Comparison of ENCODE assay signal across 1 fruit fly cellular context in genomic region chr3R:14031531-14032414, dm6.
TF ChIP-seq lines count a peak whose summit lies in the region.

rdx (minus strand) TSS chr3R:14032057.
CG3061 (plus strand) TSS chr3R:14032371.

TF ChIP-seq in whole organism, embryonic, 481 proteins besides CTCF, POLR2A, EP300 and RAD21 (continued from another document and continues in another):
- TF ChIP-seq oc (tag; optimal IDR thresholded peaks at IDR 0.05; lab: Kevin White, UChicago) (peak; percentile 1), CG14014 (GFP tag; IDR thresholded peaks at IDR 0.05; lab: Robert Waterston, UW) (peak; percentile 51; the same call in 1 of the 2 replicates), Fer1 (GFP tag; optimal IDR thresholded peaks at IDR 0.05; lab: Kevin White, UChicago) (peak; percentile 31), lab (GFP tag; optimal IDR thresholded peaks at IDR 0.05; lab: Kevin White, UChicago) (peak; percentile 48), CG12299 (tag; optimal IDR thresholded peaks at IDR 0.05; lab: Kevin White, UChicago) (peak; percentile 5), zen (tag; optimal IDR thresholded peaks at IDR 0.05; lab: Kevin White, UChicago) (peak; percentile 57), CG4282 (GFP tag; optimal IDR thresholded peaks at IDR 0.05; lab: Kevin White, UChicago) (no peak), knrl (GFP tag; IDR thresholded peaks at IDR 0.05; lab: Robert Waterston, UW; ENCODE audit: partially characterized antibody) (0 out of 3 replicates have a peak, but pooled peaks have one; percentile 22), sug (tag; optimal IDR thresholded peaks at IDR 0.05; lab: Kevin White, UChicago) (peak; percentile 81), sim (GFP tag; IDR thresholded peaks at IDR 0.05; lab: Robert Waterston, UW) (0 out of 2 replicates have a peak, but pooled peaks have one; percentile 8), Ssrp (tag; optimal IDR thresholded peaks at IDR 0.05; lab: Kevin White, UChicago) (peak; percentile 74), caup (GFP tag; optimal IDR thresholded peaks at IDR 0.05; lab: Kevin White, UChicago; ENCODE audit: severe bottlenecking) (peak; percentile 55), CG30020 (tag; optimal IDR thresholded peaks at IDR 0.05; lab: Kevin White, UChicago) (peak; percentile 79), CG8290 (GFP tag; optimal IDR thresholded peaks at IDR 0.05; lab: Kevin White, UChicago) (no peak), CG8290 (tag; optimal IDR thresholded peaks at IDR 0.05; lab: Kevin White, UChicago) (peak in 1 of 2 experiments; percentile 22), CG10431 (GFP tag; optimal IDR thresholded peaks at IDR 0.05; lab: Kevin White, UChicago) (peak; percentile 7), tio (GFP tag; optimal IDR thresholded peaks at IDR 0.05; lab: Kevin White, UChicago) (no peak), phol (tag; optimal IDR thresholded peaks at IDR 0.05; lab: Kevin White, UChicago) (peak; percentile 74), CG13296 (GFP tag; optimal IDR thresholded peaks at IDR 0.05; lab: Kevin White, UChicago) (peak; percentile 51), CG6654 (GFP tag; optimal IDR thresholded peaks at IDR 0.05; lab: Kevin White, UChicago) (peak; percentile 13), CoRest (tag; optimal IDR thresholded peaks at IDR 0.05; lab: Kevin White, UChicago) (peak; percentile 86), CG4820 (GFP tag; optimal IDR thresholded peaks at IDR 0.05; lab: Kevin White, UChicago) (peak; percentile 26), CG11504 (tag; optimal IDR thresholded peaks at IDR 0.05; lab: Kevin White, UChicago) (peak; percentile 74), Hey (tag; optimal IDR thresholded peaks at IDR 0.05; lab: Kevin White, UChicago) (no peak), gsb-n (tag; optimal IDR thresholded peaks at IDR 0.05; lab: Kevin White, UChicago) (peak; percentile 71), CG33557 (GFP tag; optimal IDR thresholded peaks at IDR 0.05; lab: Kevin White, UChicago) (peak; percentile 59), BEAF-32 (GFP tag; optimal IDR thresholded peaks at IDR 0.05; lab: Kevin White, UChicago) (peak; percentile 47), CG10267 (tag; optimal IDR thresholded peaks at IDR 0.05; lab: Kevin White, UChicago) (peak; percentile 66), CG11723 (GFP tag; optimal IDR thresholded peaks at IDR 0.05; lab: Kevin White, UChicago) (peak; percentile 23), CG10979 (tag; optimal IDR thresholded peaks at IDR 0.05; lab: Kevin White, UChicago) (peak; percentile 36), CG11398 (GFP tag; optimal IDR thresholded peaks at IDR 0.05; lab: Kevin White, UChicago) (no peak), ewg (GFP tag; optimal IDR thresholded peaks at IDR 0.05; lab: Kevin White, UChicago) (peak; percentile 50), Dbx (GFP tag; IDR thresholded peaks at IDR 0.05; lab: Robert Waterston, UW) (0 out of 3 replicates have a peak, but pooled peaks have one; percentile 30), CG7372 (GFP tag; IDR thresholded peaks at IDR 0.05; lab: Robert Waterston, UW) (peak; percentile 45; the same call in 1 of the 2 replicates), CG2712 (tag; optimal IDR thresholded peaks at IDR 0.05; lab: Kevin White, UChicago) (peak; percentile 74), pfk (GFP tag; optimal IDR thresholded peaks at IDR 0.05; lab: Kevin White, UChicago) (no peak), CG8944 (GFP tag; optimal IDR thresholded peaks at IDR 0.05; lab: Kevin White, UChicago) (peak; percentile 15), CG1233 (GFP tag; optimal IDR thresholded peaks at IDR 0.05; lab: Kevin White, UChicago) (peak; percentile 26), slou (GFP tag; optimal IDR thresholded peaks at IDR 0.05; lab: Kevin White, UChicago) (peak; percentile 38), CG1832 (GFP tag; optimal IDR thresholded peaks at IDR 0.05; lab: Kevin White, UChicago) (no peak), Fer3 (tag; optimal IDR thresholded peaks at IDR 0.05; lab: Kevin White, UChicago) (peak; percentile 50), CG7357 (GFP tag; IDR thresholded peaks at IDR 0.05; lab: Robert Waterston, UW) (no peak; the same call in 2 of the 3 replicates), twi (tag; optimal IDR thresholded peaks at IDR 0.05; lab: Kevin White, UChicago) (peak; percentile 79), fd96Cb (tag; optimal IDR thresholded peaks at IDR 0.05; lab: Kevin White, UChicago) (peak; percentile 37), CG9817 (tag; optimal IDR thresholded peaks at IDR 0.05; lab: Kevin White, UChicago) (peak; percentile 76), CG15514 (GFP tag; optimal IDR thresholded peaks at IDR 0.05; lab: Kevin White, UChicago) (peak; percentile 33), CG3407 (GFP tag; optimal IDR thresholded peaks at IDR 0.05; lab: Kevin White, UChicago) (peak; percentile 32), sens (GFP tag; lab: Kevin White, UChicago) (peak; percentile 59), az2 (GFP tag; optimal IDR thresholded peaks at IDR 0.05; lab: Kevin White, UChicago) (peak; percentile 53), Side (GFP tag; optimal IDR thresholded peaks at IDR 0.05; lab: Kevin White, UChicago) (no peak), Aef1 (GFP tag; IDR thresholded peaks at IDR 0.05; lab: Robert Waterston, UW) (peak; percentile 44; the same call in 2 of the 3 replicates), Ets65A (GFP tag; lab: Kevin White, UChicago) (peak; percentile 59), Fer2 (tag; optimal IDR thresholded peaks at IDR 0.05; lab: Kevin White, UChicago) (peak; percentile 51), dmrt99B (tag; optimal IDR thresholded peaks at IDR 0.05; lab: Kevin White, UChicago) (peak; percentile 64), D19A (tag; optimal IDR thresholded peaks at IDR 0.05; lab: Kevin White, UChicago) (peak; percentile 60), CG5953 (GFP tag; IDR thresholded peaks at IDR 0.05; lab: Robert Waterston, UW) (no peak), unpg (GFP tag; optimal IDR thresholded peaks at IDR 0.05; lab: Kevin White, UChicago) (peak; percentile 30), Hr51 (GFP tag; optimal IDR thresholded peaks at IDR 0.05; lab: Kevin White, UChicago) (peak; percentile 2 to 60), pzg (GFP tag; optimal IDR thresholded peaks at IDR 0.05; lab: Kevin White, UChicago) (peak; percentile 43), klu (GFP tag; IDR thresholded peaks at IDR 0.05; lab: Robert Waterston, UW) (peak; percentile 78; the same call in 1 of the 2 replicates), Atf6 (GFP tag; IDR thresholded peaks at IDR 0.05; lab: Robert Waterston, UW) (no peak), ind (GFP tag; optimal IDR thresholded peaks at IDR 0.05; lab: Kevin White, UChicago) (peak; percentile 69), CG16815 (GFP tag; optimal IDR thresholded peaks at IDR 0.05; lab: Kevin White, UChicago) (peak; percentile 58), Kr (GFP tag; optimal IDR thresholded peaks at IDR 0.05; lab: Kevin White, UChicago) (no peak), eve (GFP tag; optimal IDR thresholded peaks at IDR 0.05; lab: Kevin White, UChicago) (no peak), Sin3A (optimal IDR thresholded peaks at IDR 0.05; lab: Kevin White, UChicago) (peak; percentile 45), salm (tag; optimal IDR thresholded peaks at IDR 0.05; lab: Kevin White, UChicago) (no peak), Ada2b (GFP tag; IDR thresholded peaks at IDR 0.05; lab: Robert Waterston, UW) (no peak), CG9437 (GFP tag; optimal IDR thresholded peaks at IDR 0.05; lab: Kevin White, UChicago) (peak; percentile 54), CG17361 (GFP tag; IDR thresholded peaks at IDR 0.05; lab: Robert Waterston, UW) (peak; percentile 88), CG3847 (GFP tag; IDR thresholded peaks at IDR 0.05; lab: Robert Waterston, UW) (peak; percentile 70), kni (GFP tag; optimal IDR thresholded peaks at IDR 0.05; lab: Kevin White, UChicago) (peak; percentile 78), MESR4 (GFP tag; optimal IDR thresholded peaks at IDR 0.05; lab: Kevin White, UChicago) (peak; percentile 93), Awh (GFP tag; IDR thresholded peaks at IDR 0.05; lab: Robert Waterston, UW) (no peak), Elba2 (GFP tag; optimal IDR thresholded peaks at IDR 0.05; lab: Kevin White, UChicago) (peak; percentile 49), H2.0 (GFP tag; IDR thresholded peaks at IDR 0.05; lab: Robert Waterston, UW) (no peak), kay (GFP tag; optimal IDR thresholded peaks at IDR 0.05; lab: Kevin White, UChicago) (no peak), sqz (GFP tag; optimal IDR thresholded peaks at IDR 0.05; lab: Kevin White, UChicago) (peak; percentile 86), CG11093 (GFP tag; IDR thresholded peaks at IDR 0.05; lab: Robert Waterston, UW) (no peak; the same call in 2 of the 3 replicates), Vsx1 (GFP tag; optimal IDR thresholded peaks at IDR 0.05; lab: Kevin White, UChicago) (peak; percentile 13), toy (GFP tag; IDR thresholded peaks at IDR 0.05; lab: Robert Waterston, UW) (no peak), trem (tag; optimal IDR thresholded peaks at IDR 0.05; lab: Kevin White, UChicago) (peak; percentile 71), CG10274 (GFP tag; optimal IDR thresholded peaks at IDR 0.05; lab: Kevin White, UChicago) (no peak), Usf (GFP tag; optimal IDR thresholded peaks at IDR 0.05; lab: Kevin White, UChicago) (peak; percentile 51), NfI (GFP tag; optimal IDR thresholded peaks at IDR 0.05; lab: Kevin White, UChicago) (peak; percentile 62), Bgb (GFP tag; IDR thresholded peaks at IDR 0.05; lab: Robert Waterston, UW; ENCODE audit: partially characterized antibody) (peak; percentile 44; the same call in 1 of the 2 replicates), gcm (GFP tag; optimal IDR thresholded peaks at IDR 0.05; lab: Kevin White, UChicago) (peak; percentile 29), CG2120 (GFP tag; optimal IDR thresholded peaks at IDR 0.05; lab: Kevin White, UChicago) (peak; percentile 20), cwo (GFP tag; optimal IDR thresholded peaks at IDR 0.05; lab: Kevin White, UChicago) (peak; percentile 28), kah (GFP tag; optimal IDR thresholded peaks at IDR 0.05; lab: Kevin White, UChicago) (no peak), sr (GFP tag; IDR thresholded peaks at IDR 0.05; lab: Robert Waterston, UW) (peak; percentile 81; the same call in 2 of the 3 replicates), Xbp1 (GFP tag; optimal IDR thresholded peaks at IDR 0.05; lab: Kevin White, UChicago) (peak; percentile 56), CG3995 (GFP tag; optimal IDR thresholded peaks at IDR 0.05; lab: Kevin White, UChicago) (no peak), amos (GFP tag; IDR thresholded peaks at IDR 0.05; lab: Robert Waterston, UW; ENCODE audit: partially characterized antibody) (peak; percentile 19; the same call in 1 of the 2 replicates), CG4617 (GFP tag; optimal IDR thresholded peaks at IDR 0.05; lab: Kevin White, UChicago; ENCODE audit: borderline replicate concordance) (peak; percentile 16), CG2678 (tag; optimal IDR thresholded peaks at IDR 0.05; lab: Kevin White, UChicago) (peak; percentile 76), Rfx (GFP tag; IDR thresholded peaks at IDR 0.05; lab: Robert Waterston, UW) (peak; percentile 68), CG12769 (tag; optimal IDR thresholded peaks at IDR 0.05; lab: Kevin White, UChicago) (peak; percentile 9), CG6254 (GFP tag; optimal IDR thresholded peaks at IDR 0.05; lab: Kevin White, UChicago) (peak; percentile 70), Max (GFP tag; optimal IDR thresholded peaks at IDR 0.05; lab: Kevin White, UChicago) (peak; percentile 0), CG1602 (GFP tag; optimal IDR thresholded peaks at IDR 0.05; lab: Kevin White, UChicago) (peak; percentile 15), bcd (GFP tag; optimal IDR thresholded peaks at IDR 0.05; lab: Kevin White, UChicago) (peak; percentile 65), CG4424 (GFP tag; optimal IDR thresholded peaks at IDR 0.05; lab: Kevin White, UChicago) (peak; percentile 58), CG3281 (GFP tag; optimal IDR thresholded peaks at IDR 0.05; lab: Kevin White, UChicago) (peak; percentile 41), row (GFP tag; IDR thresholded peaks at IDR 0.05; lab: Robert Waterston, UW) (peak; percentile 91), CG12391 (tag; optimal IDR thresholded peaks at IDR 0.05; lab: Kevin White, UChicago) (peak; percentile 81), CG18262 (tag; optimal IDR thresholded peaks at IDR 0.05; lab: Kevin White, UChicago) (peak; percentile 69), CG13775 (GFP tag; optimal IDR thresholded peaks at IDR 0.05; lab: Kevin White, UChicago) (peak; percentile 57), Atf-2 (GFP tag; optimal IDR thresholded peaks at IDR 0.05; lab: Kevin White, UChicago) (no peak), CG8388 (GFP tag; optimal IDR thresholded peaks at IDR 0.05; lab: Kevin White, UChicago) (peak; percentile 31), pan (optimal IDR thresholded peaks at IDR 0.05; lab: Kevin White, UChicago) (no peak), pan (GFP tag; optimal IDR thresholded peaks at IDR 0.05 in 1 of 2, IDR thresholded peaks at IDR 0.05 in 1 of 2) (no peak), CG17385 (GFP tag; optimal IDR thresholded peaks at IDR 0.05; lab: Kevin White, UChicago) (peak; percentile 54), ssp (GFP tag; IDR thresholded peaks at IDR 0.05; lab: Robert Waterston, UW) (no peak), CG15479 (GFP tag; optimal IDR thresholded peaks at IDR 0.05; lab: Kevin White, UChicago) (peak; percentile 84), CG1024 (GFP tag; IDR thresholded peaks at IDR 0.05; lab: Robert Waterston, UW) (no peak), Eip74EF (GFP tag; optimal IDR thresholded peaks at IDR 0.05; lab: Kevin White, UChicago) (peak in 1 of 2 experiments; percentile 30), CG14441 (GFP tag; IDR thresholded peaks at IDR 0.05; lab: Robert Waterston, UW) (no peak), CHES-1-like (GFP tag; optimal IDR thresholded peaks at IDR 0.05; lab: Kevin White, UChicago) (no peak), CG17359 (tag; optimal IDR thresholded peaks at IDR 0.05; lab: Kevin White, UChicago) (peak; percentile 33), Deaf1 (tag; optimal IDR thresholded peaks at IDR 0.05; lab: Kevin White, UChicago) (peak; percentile 62), CG34376 (GFP tag; optimal IDR thresholded peaks at IDR 0.05; lab: Kevin White, UChicago) (no peak), CG12104 (GFP tag; optimal IDR thresholded peaks at IDR 0.05; lab: Kevin White, UChicago) (peak; percentile 53), zfh2 (GFP tag; optimal IDR thresholded peaks at IDR 0.05; lab: Kevin White, UChicago) (peak; percentile 32), grau (tag; optimal IDR thresholded peaks at IDR 0.05; lab: Kevin White, UChicago) (peak; percentile 76), CG13287 (GFP tag; IDR thresholded peaks at IDR 0.05; lab: Robert Waterston, UW; ENCODE audit: partially characterized antibody) (no peak), tap (tag; optimal IDR thresholded peaks at IDR 0.05; lab: Kevin White, UChicago) (peak; percentile 33), tin (GFP tag; optimal IDR thresholded peaks at IDR 0.05; lab: Kevin White, UChicago) (peak; percentile 32), hbn (GFP tag; IDR thresholded peaks at IDR 0.05; lab: Robert Waterston, UW; ENCODE audit: partially characterized antibody) (no peak), CG17802 (tag; optimal IDR thresholded peaks at IDR 0.05; lab: Kevin White, UChicago) (peak; percentile 31)
